Worm (Caenorhabditis elegans): ENCODE data around the gene F56D2.8.

F56D2.8 gene

DNA sequence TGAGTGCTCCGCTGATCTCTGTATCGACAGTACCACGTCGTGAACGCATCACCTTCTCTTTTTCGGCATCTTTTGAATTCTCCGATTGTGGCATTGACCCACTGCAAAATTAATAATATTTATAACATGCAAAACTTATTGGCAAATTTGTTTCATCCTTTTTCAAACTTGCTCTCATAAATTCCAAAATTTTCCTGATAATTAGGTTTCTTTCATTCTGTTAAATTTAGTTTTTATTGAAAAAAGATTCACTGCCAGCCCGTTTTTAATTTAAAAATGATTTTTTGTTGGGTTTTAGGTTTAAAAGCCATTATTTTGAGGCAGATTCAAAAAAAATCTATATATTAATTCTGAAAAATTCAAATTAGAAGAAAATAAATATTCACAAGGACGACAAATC lies 17.3 kb upstream of the F56D2.8 start, which contains the start of gene wdr-37:
Gene wdr-37 (minus strand): TSS at position 101 of the 400 bp plus-strand sequence.
- TF ChIP-seq egl-27 (tag; optimal IDR thresholded peaks at IDR 0.05) (no peak), nhr-25 (tag; optimal IDR thresholded peaks at IDR 0.05) (peak; percentile 5)

DNA sequence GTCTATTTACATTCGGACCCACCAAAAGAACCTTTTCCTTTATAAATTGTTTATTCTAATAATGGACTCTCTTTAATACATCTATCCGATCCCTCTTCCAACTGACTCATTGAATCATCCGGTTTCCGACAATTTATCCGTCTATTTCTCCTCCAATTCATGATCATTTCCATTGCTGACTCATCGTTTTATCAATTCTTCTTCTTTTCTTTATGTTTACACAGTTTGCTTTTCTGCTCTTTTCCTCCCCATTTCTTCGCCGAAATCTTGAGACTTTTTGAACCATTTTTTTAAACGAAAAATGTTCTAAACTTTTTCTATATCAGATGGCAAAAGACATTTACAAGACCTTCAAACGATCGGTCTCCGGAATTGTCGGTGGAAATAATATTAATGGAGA lies 12.8 kb upstream of the F56D2.8 start, which contains the start of gene ced-6:
Gene ced-6 (plus strand): TSS at position 327 of the 400 bp plus-strand sequence.
- TF ChIP-seq sma-3 (GFP tag; optimal IDR thresholded peaks at IDR 0.05): peak; percentile 9
- TF ChIP-seq fos-1 (tag; optimal IDR thresholded peaks at IDR 0.05): peak; percentile 73
- no peak for TF ChIP-seq sma-9 (GFP tag; optimal IDR thresholded peaks at IDR 0.05)
- TF ChIP-seq sma-9 (tag; optimal IDR thresholded peaks at IDR 0.05): no peak

DNA sequence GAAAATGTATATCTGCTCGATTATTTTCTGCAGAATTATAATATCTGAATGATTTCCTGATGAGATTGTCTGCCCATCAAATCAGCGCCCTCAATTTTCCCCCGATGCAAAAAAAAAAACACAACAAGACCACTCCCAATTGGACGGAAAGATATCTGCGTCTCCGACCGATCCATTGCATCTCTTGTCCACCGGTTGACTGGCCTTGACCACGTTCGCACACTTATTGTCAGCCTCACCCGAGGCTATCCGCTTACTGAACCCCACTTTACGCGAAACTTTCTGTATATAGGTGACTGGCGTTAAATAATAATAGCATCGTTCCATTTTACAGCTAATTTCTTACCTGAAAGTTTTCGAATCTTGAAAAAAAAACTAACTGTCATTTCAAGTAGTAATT lies 11.7 kb upstream of the F56D2.8 start:
- TF ChIP-seq sma-9 (GFP tag; optimal IDR thresholded peaks at IDR 0.05): peak; percentile 7
- TF ChIP-seq sma-9 (tag; optimal IDR thresholded peaks at IDR 0.05): no peak
- TF ChIP-seq nhr-21 (tag; optimal IDR thresholded peaks at IDR 0.05): peak; percentile 30
- no peak for TF ChIP-seq zag-1 (tag; optimal IDR thresholded peaks at IDR 0.05)
- TF ChIP-seq nhr-25 (tag; optimal IDR thresholded peaks at IDR 0.05): peak; percentile 71
- TF ChIP-seq fos-1 (tag; optimal IDR thresholded peaks at IDR 0.05): peak; percentile 19
- no peak for TF ChIP-seq F13H6.1 (tag; optimal IDR thresholded peaks at IDR 0.05)
- TF ChIP-seq C34F6.9 (tag; optimal IDR thresholded peaks at IDR 0.05): no peak
- peak; percentile 43 for TF ChIP-seq sma-3 (GFP tag; optimal IDR thresholded peaks at IDR 0.05)

DNA sequence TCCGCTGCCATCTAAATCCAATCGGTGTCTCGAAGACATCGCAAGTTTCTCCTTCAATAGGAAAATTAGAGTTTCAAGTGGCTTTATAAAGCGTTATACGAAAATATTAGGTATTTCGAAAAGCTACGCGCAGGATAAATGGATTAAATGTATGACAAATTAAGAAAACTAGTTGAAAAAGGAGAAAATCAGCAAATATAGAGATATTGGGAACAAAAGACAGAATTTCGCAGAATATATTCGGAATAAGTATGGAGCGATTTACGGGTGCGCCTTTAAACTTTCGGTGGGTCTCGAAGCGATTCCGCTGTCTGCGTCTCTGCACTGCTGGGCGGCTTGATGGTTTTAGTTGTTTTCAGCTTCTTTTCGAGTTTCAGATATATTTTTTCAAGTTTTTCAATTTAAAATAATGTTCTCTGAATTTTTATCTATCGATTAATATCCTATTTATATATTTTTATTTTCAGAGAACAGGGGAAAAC lies 9.0 kb upstream of the F56D2.8 start, which contains the start of the genes ddx-15 and ucr-1:
Gene ddx-15 (minus strand): TSS at position 51 of the 482 bp plus-strand sequence.
Gene ucr-1 (plus strand): TSS at position 468 of the 482 bp plus-strand sequence.
- TF ChIP-seq crh-2 (tag; optimal IDR thresholded peaks at IDR 0.05): peak; percentile 57
- peak; percentile 29 to 85 for TF ChIP-seq lsy-2 (tag; optimal IDR thresholded peaks at IDR 0.05)
- peak; percentile 6 for TF ChIP-seq F13H6.1 (tag; optimal IDR thresholded peaks at IDR 0.05)
- no peak for TF ChIP-seq nhr-11 (tag; optimal IDR thresholded peaks at IDR 0.05)
- peak; percentile 80 for TF ChIP-seq lin-11 (tag; optimal IDR thresholded peaks at IDR 0.05)
- TF ChIP-seq gmeb-1 (tag; optimal IDR thresholded peaks at IDR 0.05): peak; percentile 80
- peak; percentile 38 for TF ChIP-seq sma-9 (GFP tag; optimal IDR thresholded peaks at IDR 0.05)
- no peak for TF ChIP-seq sma-9 (tag; optimal IDR thresholded peaks at IDR 0.05)
- peak; percentile 33 for TF ChIP-seq blmp-1 (tag; optimal IDR thresholded peaks at IDR 0.05; ENCODE audit: insufficient read depth)
- peak; percentile 28 for TF ChIP-seq nhr-129 (tag; optimal IDR thresholded peaks at IDR 0.05)
- no peak for TF ChIP-seq peb-1 (tag; optimal IDR thresholded peaks at IDR 0.05)
- peak; percentile 84 for TF ChIP-seq C34F6.9 (tag; optimal IDR thresholded peaks at IDR 0.05)
- TF ChIP-seq fos-1 (tag; optimal IDR thresholded peaks at IDR 0.05): peak; percentile 17
- no peak for TF ChIP-seq skn-1 (tag; optimal IDR thresholded peaks at IDR 0.05)
- TF ChIP-seq unc-62 (GFP tag; optimal IDR thresholded peaks at IDR 0.05): no peak
- TF ChIP-seq snpc-4 (tag; optimal IDR thresholded peaks at IDR 0.05): peak; percentile 17
- TF ChIP-seq nhr-237 (tag; optimal IDR thresholded peaks at IDR 0.05): no peak
- TF ChIP-seq egl-27 (tag; optimal IDR thresholded peaks at IDR 0.05): no peak
- peak; percentile 57 for TF ChIP-seq sma-3 (GFP tag; optimal IDR thresholded peaks at IDR 0.05)
- no peak for TF ChIP-seq mab-5 (tag; optimal IDR thresholded peaks at IDR 0.05)
- TF ChIP-seq ztf-1 (GFP tag; conservative IDR thresholded peaks at IDR 0.05): no peak
- peak; percentile 16 for TF ChIP-seq nhr-21 (tag; optimal IDR thresholded peaks at IDR 0.05)
- TF ChIP-seq dmd-4 (tag; optimal IDR thresholded peaks at IDR 0.05): no peak
- peak; percentile 89 for TF ChIP-seq unc-55 (GFP tag; optimal IDR thresholded peaks at IDR 0.05)
- TF ChIP-seq mdl-1 (tag; optimal IDR thresholded peaks at IDR 0.05): no peak
- peak; percentile 23 for TF ChIP-seq nhr-25 (tag; optimal IDR thresholded peaks at IDR 0.05)
- TF ChIP-seq lin-13 (GFP tag; optimal IDR thresholded peaks at IDR 0.05): peak; percentile 77
- peak; percentile 4 for TF ChIP-seq ceh-16 (tag; optimal IDR thresholded peaks at IDR 0.05)
- TF ChIP-seq ZK546.5 (tag; optimal IDR thresholded peaks at IDR 0.05): no peak
- TF ChIP-seq R02D3.7 (tag; optimal IDR thresholded peaks at IDR 0.05): peak; percentile 53
- TF ChIP-seq nhr-10 (tag; optimal IDR thresholded peaks at IDR 0.05): no peak
- TF ChIP-seq nhr-77 (tag; optimal IDR thresholded peaks at IDR 0.05): no peak

DNA sequence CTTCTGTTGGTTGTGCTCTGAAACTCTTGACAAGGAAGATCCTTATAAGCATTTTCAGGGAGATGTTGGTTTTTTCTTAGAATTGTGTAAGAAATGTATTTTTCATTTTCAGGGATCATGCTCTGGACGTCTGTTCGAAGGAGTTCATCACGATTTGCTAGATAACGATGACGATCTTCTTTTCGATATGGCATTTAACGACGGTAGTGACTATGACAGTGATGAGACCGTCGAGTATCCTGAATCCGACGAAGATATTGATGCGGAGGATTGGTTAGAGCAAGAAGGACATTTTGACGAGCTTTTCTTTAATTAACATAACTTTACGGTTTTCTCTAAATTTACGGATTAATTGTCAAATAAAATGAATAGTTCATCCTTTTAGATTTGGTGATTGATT lies 6.1 kb upstream of the F56D2.8 start:
- no peak for TF ChIP-seq crh-2 (tag; optimal IDR thresholded peaks at IDR 0.05)
- TF ChIP-seq nhr-25 (tag; optimal IDR thresholded peaks at IDR 0.05): no peak
- no peak for TF ChIP-seq F13H6.1 (tag; optimal IDR thresholded peaks at IDR 0.05)
- TF ChIP-seq elt-1 (tag; optimal IDR thresholded peaks at IDR 0.05): no peak
- no peak for TF ChIP-seq lsy-2 (tag; optimal IDR thresholded peaks at IDR 0.05)
- no peak for TF ChIP-seq C34F6.9 (tag; optimal IDR thresholded peaks at IDR 0.05)
- TF ChIP-seq nhr-21 (tag; optimal IDR thresholded peaks at IDR 0.05): no peak
- TF ChIP-seq ceh-82 (tag; optimal IDR thresholded peaks at IDR 0.05): no peak
- TF ChIP-seq unc-55 (GFP tag; optimal IDR thresholded peaks at IDR 0.05): no peak
- no peak for TF ChIP-seq ztf-1 (GFP tag; conservative IDR thresholded peaks at IDR 0.05)
- TF ChIP-seq snpc-4 (tag; optimal IDR thresholded peaks at IDR 0.05): no peak
- no peak for TF ChIP-seq unc-39 (tag; optimal IDR thresholded peaks at IDR 0.05)
- TF ChIP-seq sma-9 (GFP tag; optimal IDR thresholded peaks at IDR 0.05): no peak
- TF ChIP-seq sma-9 (tag; optimal IDR thresholded peaks at IDR 0.05): no peak
- TF ChIP-seq sem-4 (tag; optimal IDR thresholded peaks at IDR 0.05): no peak
- TF ChIP-seq zag-1 (tag; optimal IDR thresholded peaks at IDR 0.05): no peak
